Worm (Caenorhabditis elegans) whole organism, late embryonic: ENCODE data around the gene C04B4.6.

ENCODE experiments used
- ahr-1 ChIP-seq: sonication (generic microtip); optimal IDR thresholded peaks from 2 replicates; lab custom pipeline; 2016; ENCODE audit warnings: missing genetic modification characterization, missing compliant biosample characterization
- ama-1 ChIP-seq: fragments of 150-350 bp; optimal IDR thresholded peaks from 2 replicates; lab custom pipeline; 2014
- ceh-18 ChIP-seq: sonication (generic microtip); optimal IDR thresholded peaks from 2 replicates; lab custom pipeline; 2016; ENCODE audit warnings: missing genetic modification characterization, missing compliant biosample characterization
- ceh-30 ChIP-seq: fragments of 150-350 bp; optimal IDR thresholded peaks from 2 replicates; lab custom pipeline; 2014; ENCODE audit warnings: missing biosample characterization, missing genetic modification characterization
- dve-1 ChIP-seq: sonication (generic microtip); optimal IDR thresholded peaks from 2 replicates; lab custom pipeline; 2017; ENCODE audit warnings: antibody characterized with exemption, mild to moderate bottlenecking, missing genetic modification characterization, missing compliant biosample characterization
- elt-4 ChIP-seq: sonication (generic microtip); optimal IDR thresholded peaks from 2 replicates; lab custom pipeline; 2016; ENCODE audit warnings: missing genetic modification characterization, missing compliant biosample characterization
- lin-11 ChIP-seq: fragments of 200-800 bp; sonication (Bioruptor generic); optimal IDR thresholded peaks from 2 replicates; lab custom pipeline; 2018; ENCODE audit warnings: mild to moderate bottlenecking, missing genetic modification characterization, missing compliant biosample characterization
- nfya-1 ChIP-seq: sonication (generic microtip); optimal IDR thresholded peaks from 2 replicates; lab custom pipeline; 2017; ENCODE audit warnings: missing genetic modification characterization, mild to moderate bottlenecking, missing compliant biosample characterization, antibody characterized with exemption, moderate library complexity
- ref-2 ChIP-seq: sonication (generic microtip); optimal IDR thresholded peaks from 2 replicates; lab custom pipeline; 2016; ENCODE audit warnings: missing genetic modification characterization, missing compliant biosample characterization
- sox-4 ChIP-seq: sonication (generic microtip); optimal IDR thresholded peaks from 2 replicates; lab custom pipeline; 2017; ENCODE audit warnings: mild to moderate bottlenecking, missing genetic modification characterization, inconsistent platforms, missing compliant biosample characterization

DNA sequence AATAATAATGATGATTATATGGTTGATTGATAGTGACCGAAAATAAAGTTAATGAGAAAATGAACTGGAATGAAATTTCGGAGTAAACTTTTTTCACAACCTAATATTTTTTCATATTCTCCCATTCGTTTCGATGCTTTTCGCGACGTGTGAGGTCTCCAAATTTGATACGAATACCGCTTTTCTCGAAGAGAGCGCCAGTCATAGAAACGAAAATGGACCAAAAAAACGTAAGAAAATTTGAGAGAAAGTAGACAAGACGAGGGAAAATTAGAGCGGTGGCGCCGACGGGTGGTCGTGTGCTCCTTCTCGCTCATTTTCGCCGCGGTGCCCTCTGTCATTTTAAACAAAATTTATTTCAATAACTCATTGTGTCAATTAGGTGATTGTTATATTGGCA, 38.9 kb upstream of the C04B4.6 start:
- TF ChIP-seq ahr-1 (tag; lab: Kevin White, UChicago) (no peak), ref-2 (no peak), nfya-1 (tag; lab: Kevin White, UChicago) (no peak), elt-4 (no peak), sox-4 (no peak), lin-11 (tag; lab: Kevin White, UChicago) (no peak), dve-1 (tag; lab: Kevin White, UChicago) (no peak), ceh-30 (tag; lab: Kevin White, UChicago) (no peak), ama-1 (no peak), ceh-18 (tag; lab: Kevin White, UChicago) (no peak)
